Worm (Caenorhabditis elegans) whole organism, young adult: ENCODE results near the gene srh-181.

ENCODE experiments used
- F10E7.11 ChIP-seq: sonication (generic microtip); optimal IDR thresholded peaks from 2 replicates; lab custom pipeline; 2017; ENCODE audit warnings: mild to moderate bottlenecking, missing genetic modification characterization, moderate library complexity, missing compliant biosample characterization
- F22D6.2 ChIP-seq: sonication (generic microtip); optimal IDR thresholded peaks from 2 replicates; lab custom pipeline; 2016; ENCODE audit warnings: mild to moderate bottlenecking, missing genetic modification characterization, missing compliant biosample characterization
- F23B12.7 ChIP-seq: sonication (generic microtip); optimal IDR thresholded peaks from 2 replicates; lab custom pipeline; 2017; ENCODE audit warnings: missing genetic modification characterization, mild to moderate bottlenecking, missing compliant biosample characterization, antibody characterized with exemption, moderate library complexity; ENCODE audit not compliant: insufficient read depth
- F57C9.4 ChIP-seq: sonication (generic microtip); optimal IDR thresholded peaks from 2 replicates; lab custom pipeline; 2017; ENCODE audit warnings: mild to moderate bottlenecking, missing genetic modification characterization, missing compliant biosample characterization
- T26A5.8 ChIP-seq: sonication (generic microtip); optimal IDR thresholded peaks from 2 replicates; lab custom pipeline; 2016; ENCODE audit warnings: missing genetic modification characterization, missing compliant biosample characterization
- Y56A3A.18 ChIP-seq: fragments of 200-800 bp; sonication (Bioruptor generic); IDR thresholded peaks from 2 replicates; pipeline ENCODE4 v1.3.6; 2022; ENCODE audit warnings: missing genetic modification reagents, missing genetic modification characterization, missing compliant biosample characterization
- ama-1 ChIP-seq, 3 experiments: fragments of 150-350 bp in 1 of 3; sonication (generic microtip) in 2 of 3; optimal IDR thresholded peaks; 2 replicates each; lab custom pipeline; 2014 to 2018; ENCODE audit warnings: missing biosample characterization in 2 of 3, missing genetic modification characterization in 2 of 3, missing genetic modification reagents in 2 of 3
- athp-1 ChIP-seq: sonication (generic microtip); optimal IDR thresholded peaks from 2 replicates; lab custom pipeline; 2017; ENCODE audit warnings: mild to moderate bottlenecking, missing genetic modification characterization, missing compliant biosample characterization
- attf-3 ChIP-seq: fragments of 200-800 bp; sonication (Bioruptor generic); conservative IDR thresholded peaks from 2 replicates; pipeline ENCODE4 v1.3.6; 2022; ENCODE audit warnings: missing genetic modification reagents, missing genetic modification characterization, missing compliant biosample characterization
- attf-6 ChIP-seq: fragments of 200-800 bp; sonication (Bioruptor generic); IDR thresholded peaks from 2 replicates; pipeline ENCODE4 v1.3.6; 2022; ENCODE audit warnings: missing genetic modification reagents, missing genetic modification characterization, missing compliant biosample characterization
- bed-1 ChIP-seq: fragments of 200-800 bp; sonication (Bioruptor generic); IDR thresholded peaks from 2 replicates; pipeline ENCODE4 v1.3.6; 2022; ENCODE audit warnings: missing genetic modification reagents, missing genetic modification characterization, missing compliant biosample characterization
- ceh-100 ChIP-seq: fragments of 200-800 bp; sonication (Bioruptor generic); IDR thresholded peaks from 2 replicates; pipeline ENCODE4 v1.3.6; 2022; ENCODE audit warnings: missing genetic modification reagents, missing genetic modification characterization, missing compliant biosample characterization
- ceh-27 ChIP-seq: fragments of 200-800 bp; sonication (Bioruptor generic); optimal IDR thresholded peaks from 2 replicates; lab custom pipeline; 2018; ENCODE audit warnings: mild to moderate bottlenecking, missing genetic modification characterization, moderate library complexity, missing compliant biosample characterization
- ceh-58 ChIP-seq: fragments of 200-800 bp; sonication (Bioruptor generic); IDR thresholded peaks from 2 replicates; pipeline ENCODE4 v1.3.6; 2022; ENCODE audit warnings: missing genetic modification characterization, missing compliant biosample characterization
- die-1 ChIP-seq: sonication (generic microtip); optimal IDR thresholded peaks from 2 replicates; lab custom pipeline; 2016; ENCODE audit warnings: missing genotype, mild to moderate bottlenecking, missing genetic modification characterization, missing compliant biosample characterization
- dox-1 ChIP-seq: fragments of 200-800 bp; sonication (Bioruptor generic); IDR thresholded peaks from 2 replicates; pipeline ENCODE4 v1.3.6; 2022; ENCODE audit warnings: missing genetic modification reagents, missing genetic modification characterization, missing compliant biosample characterization
- dpff-1 ChIP-seq: sonication (generic microtip); optimal IDR thresholded peaks from 2 replicates; lab custom pipeline; 2017; ENCODE audit warnings: mild to moderate bottlenecking, missing genetic modification characterization, missing compliant biosample characterization
- dpl-1 ChIP-seq: fragments of 150-350 bp; optimal IDR thresholded peaks from 2 replicates; lab custom pipeline; 2014; ENCODE audit warnings: missing biosample characterization, missing genetic modification reagents, missing genetic modification characterization
- egl-44 ChIP-seq: fragments of 200-800 bp; sonication (Bioruptor generic); IDR thresholded peaks from 2 replicates; pipeline ENCODE4 v1.3.6; 2022; ENCODE audit warnings: missing genetic modification reagents, missing genetic modification characterization, missing compliant biosample characterization
- egrh-3 ChIP-seq: fragments of 200-800 bp; sonication (Bioruptor generic); IDR thresholded peaks from 2 replicates; pipeline ENCODE4 v1.3.6; 2022; ENCODE audit warnings: missing genetic modification reagents, missing genetic modification characterization, missing compliant biosample characterization
- him-1 ChIP-seq: sonication (generic microtip); optimal IDR thresholded peaks from 2 replicates; lab custom pipeline; 2016; ENCODE audit warnings: missing genotype, missing genetic modification reagents, missing genetic modification characterization, missing compliant biosample characterization
- lin-26 ChIP-seq: fragments of 200-800 bp; sonication (Bioruptor generic); IDR thresholded peaks from 2 replicates; pipeline ENCODE4 v1.3.6; 2022; ENCODE audit warnings: missing genetic modification reagents, missing genetic modification characterization, missing compliant biosample characterization
- lin-35 ChIP-seq, 3 experiments: fragments of 150-350 bp in 2 of 3; sonication (generic microtip) in 1 of 3; optimal IDR thresholded peaks; 2 replicates each; lab custom pipeline; 2014 to 2018; ENCODE audit warnings: missing biosample characterization in 3 of 3, missing genetic modification characterization in 3 of 3, missing genetic modification reagents in 3 of 3
- madf-3 ChIP-seq: fragments of 200-800 bp; sonication (Bioruptor generic); IDR thresholded peaks from 2 replicates; pipeline ENCODE4 v1.3.6; 2022; ENCODE audit warnings: missing genetic modification reagents, missing genetic modification characterization, missing compliant biosample characterization
- madf-6 ChIP-seq: fragments of 200-800 bp; sonication (Bioruptor generic); IDR thresholded peaks from 2 replicates; pipeline ENCODE4 v1.3.6; 2022; ENCODE audit warnings: missing genetic modification reagents, missing genetic modification characterization, missing compliant biosample characterization
- mcd-1 ChIP-seq: fragments of 200-800 bp; sonication (Bioruptor generic); IDR thresholded peaks from 2 replicates; pipeline ENCODE4 v1.3.6; 2022; ENCODE audit warnings: missing genetic modification reagents, missing genetic modification characterization, missing compliant biosample characterization
- mes-4 ChIP-seq: sonication (generic microtip); optimal IDR thresholded peaks from 2 replicates; lab custom pipeline; 2016; ENCODE audit warnings: missing genotype, missing genetic modification characterization, missing compliant biosample characterization
- nfya-1 ChIP-seq: sonication (generic microtip); optimal IDR thresholded peaks from 2 replicates; lab custom pipeline; 2017; ENCODE audit warnings: antibody characterized with exemption, missing compliant biosample characterization, missing genetic modification characterization, borderline replicate concordance; ENCODE audit not compliant: insufficient read depth
- nfya-2 ChIP-seq: fragments of 200-800 bp; sonication (Bioruptor generic); IDR thresholded peaks from 2 replicates; pipeline ENCODE4 v1.3.6; 2022; ENCODE audit warnings: missing genetic modification reagents, missing genetic modification characterization, missing compliant biosample characterization
- nfyb-1 ChIP-seq: fragments of 200-800 bp; sonication (Bioruptor generic); IDR thresholded peaks from 2 replicates; pipeline ENCODE4 v1.3.6; 2022; ENCODE audit warnings: missing genetic modification reagents, missing genetic modification characterization, missing compliant biosample characterization
- nhr-179 ChIP-seq: sonication (generic microtip); optimal IDR thresholded peaks from 2 replicates; lab custom pipeline; 2016; ENCODE audit warnings: mild to moderate bottlenecking, missing genetic modification characterization, missing compliant biosample characterization
- pbrm-1 ChIP-seq: fragments of 200-800 bp; sonication (Bioruptor generic); IDR thresholded peaks from 2 replicates; pipeline ENCODE4 v1.3.6; 2022; ENCODE audit warnings: missing genetic modification reagents, missing genetic modification characterization, missing compliant biosample characterization
- rec-8 ChIP-seq, 2 experiments: sonication (generic microtip); optimal IDR thresholded peaks; 2 replicates each; lab custom pipeline; 2016; ENCODE audit warnings: mild to moderate bottlenecking in 2 of 2, missing genetic modification characterization in 2 of 2, missing genetic modification reagents in 2 of 2, missing genotype in 2 of 2, missing biosample characterization in 1 of 2, missing compliant biosample characterization in 1 of 2, moderate library complexity in 1 of 2
- tbp1 ChIP-seq: fragments of 200-800 bp; sonication (Bioruptor generic); optimal IDR thresholded peaks from 2 replicates; lab custom pipeline; 2018; ENCODE audit warnings: mild to moderate bottlenecking, missing genetic modification characterization, missing compliant biosample characterization
- unc-62 ChIP-seq: fragments of 150-350 bp; optimal IDR thresholded peaks from 2 replicates; lab custom pipeline; 2014; ENCODE audit warnings: missing biosample characterization, missing genetic modification reagents, missing genetic modification characterization
- zfh-2 ChIP-seq: fragments of 200-800 bp; sonication (Bioruptor generic); conservative IDR thresholded peaks from 2 replicates; pipeline ENCODE4 v1.3.6; 2022; ENCODE audit warnings: missing genetic modification reagents, missing genetic modification characterization, missing compliant biosample characterization
- zim-3 ChIP-seq: sonication (generic microtip); optimal IDR thresholded peaks from 2 replicates; lab custom pipeline; 2017; ENCODE audit warnings: mild to moderate bottlenecking, missing genetic modification characterization, moderate library complexity, missing compliant biosample characterization
- ztf-18 ChIP-seq: sonication (generic microtip); optimal IDR thresholded peaks from 2 replicates; lab custom pipeline; 2016; ENCODE audit warnings: missing genotype, mild to moderate bottlenecking, missing genetic modification characterization, missing compliant biosample characterization
- ztf-25 ChIP-seq: fragments of 200-800 bp; sonication (Bioruptor generic); IDR thresholded peaks from 2 replicates; pipeline ENCODE4 v1.3.6; 2022; ENCODE audit warnings: missing genetic modification reagents, missing genetic modification characterization, missing compliant biosample characterization

The srh-181 gene

DNA sequence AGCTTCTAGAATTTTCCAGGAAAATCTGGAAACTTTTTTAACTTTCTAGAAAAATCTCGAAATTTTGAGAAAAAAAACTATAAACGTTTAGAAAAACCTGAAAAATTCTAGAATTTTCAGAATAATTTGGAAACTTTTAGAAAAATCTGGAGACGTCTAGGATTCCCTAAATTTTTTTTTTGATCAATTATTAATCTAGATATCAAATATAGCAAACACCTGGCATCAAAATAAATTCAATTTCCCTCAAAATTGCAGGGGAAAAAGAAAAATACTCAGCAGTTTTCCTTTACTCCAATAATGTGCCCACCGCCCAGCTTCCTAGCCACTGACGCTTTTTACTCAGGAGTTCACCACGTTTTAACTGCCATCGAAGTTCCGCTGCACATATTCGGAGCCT lies at the start of gene srh-181:
Gene srh-181 (plus strand): TSS at position 301 of the 400 bp plus-strand sequence.
- TF ChIP-seq attf-6 (no peak), ceh-58 (GFP tag; lab: Robert Waterston, UW) (no peak)

DNA sequence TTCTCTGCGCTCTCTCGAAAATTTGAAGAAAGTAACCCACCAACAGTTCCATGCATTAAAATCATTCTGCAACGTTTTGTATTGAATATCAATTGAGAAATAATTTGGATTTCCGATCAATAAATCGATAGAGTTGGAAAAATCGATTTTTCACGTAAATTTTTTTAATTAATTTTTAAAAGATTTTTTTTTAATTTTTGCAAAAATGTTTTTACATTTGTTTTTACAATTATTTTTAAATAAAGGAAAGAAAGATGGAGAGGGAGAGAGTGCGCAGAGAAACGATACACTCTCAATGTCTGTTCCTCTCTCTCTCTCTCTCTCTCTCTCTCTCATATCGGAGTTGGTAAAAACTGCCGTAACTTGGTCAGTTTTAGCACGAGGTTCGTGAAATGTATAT lies 48.8 kb upstream of the srh-181 start, which contains the start of gene ZK262.19:
Gene ZK262.19 (minus strand): TSS at position 101 of the 400 bp plus-strand sequence.
- no peak for TF ChIP-seq tbp1 (GFP tag; lab: Kevin White, UChicago)
- no peak for TF ChIP-seq ceh-27 (GFP tag; lab: Kevin White, UChicago)
- no peak for TF ChIP-seq him-1 (tag; lab: Kevin White, UChicago)
- TF ChIP-seq F57C9.4 (tag; lab: Kevin White, UChicago), result no peak
- TF ChIP-seq lin-26 (GFP tag; lab: Robert Waterston, UW), result no peak
- no peak for TF ChIP-seq unc-62 (GFP tag; lab: Kevin White, UChicago)
- no peak for TF ChIP-seq rec-8 (tag; optimal IDR thresholded peaks at IDR 0.05; lab: Kevin White, UChicago)
- TF ChIP-seq ztf-18, result no peak
- TF ChIP-seq dpff-1 (tag; lab: Kevin White, UChicago), result no peak
- no peak for TF ChIP-seq madf-3
- TF ChIP-seq lin-35 (GFP tag; optimal IDR thresholded peaks at IDR 0.05; lab: Kevin White, UChicago), result no peak

DNA sequence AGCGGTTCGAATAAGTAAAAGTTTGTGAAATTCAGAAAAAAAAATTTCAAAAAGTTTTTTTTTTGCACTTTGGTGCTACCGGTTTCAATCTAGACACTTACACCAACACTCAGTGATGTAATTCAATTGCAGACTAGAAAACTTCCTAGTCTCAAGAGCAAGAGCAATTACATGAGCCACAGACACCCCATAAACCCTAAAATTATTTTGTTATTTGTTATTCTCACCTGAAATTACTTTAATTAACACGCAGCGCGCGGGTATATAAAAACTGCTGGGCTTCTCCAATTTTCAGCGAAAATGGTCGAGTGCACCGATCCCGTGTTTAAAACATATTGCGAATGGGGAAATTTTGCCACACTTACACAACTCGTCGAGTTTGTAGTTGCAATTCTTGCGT lies 48.0 kb upstream of the srh-181 start, which contains the start of gene srw-83:
Gene srw-83 (plus strand): TSS at position 301 of the 400 bp plus-strand sequence.
- TF ChIP-seq zim-3 (tag; lab: Kevin White, UChicago) (no peak), ama-1 (optimal IDR thresholded peaks at IDR 0.05; lab: Kevin White, UChicago) (no peak), ama-1 (GFP tag; optimal IDR thresholded peaks at IDR 0.05; lab: Kevin White, UChicago) (no peak), athp-1 (tag; lab: Kevin White, UChicago) (no peak), pbrm-1 (no peak), zfh-2 (GFP tag; lab: Robert Waterston, UW) (no peak), ceh-100 (GFP tag; lab: Robert Waterston, UW) (no peak), mes-4 (tag; lab: Kevin White, UChicago) (no peak), nfyb-1 (GFP tag; lab: Robert Waterston, UW) (no peak), egl-44 (GFP tag; lab: Robert Waterston, UW) (no peak), dpl-1 (GFP tag; lab: Kevin White, UChicago) (no peak), bed-1 (GFP tag; lab: Robert Waterston, UW) (no peak), attf-3 (GFP tag; lab: Robert Waterston, UW) (no peak), F10E7.11 (no peak), Y56A3A.18 (GFP tag; lab: Robert Waterston, UW) (no peak), F23B12.7 (no peak), die-1 (tag; lab: Kevin White, UChicago) (no peak), nfya-2 (no peak), ztf-25 (GFP tag; lab: Robert Waterston, UW) (no peak)

DNA sequence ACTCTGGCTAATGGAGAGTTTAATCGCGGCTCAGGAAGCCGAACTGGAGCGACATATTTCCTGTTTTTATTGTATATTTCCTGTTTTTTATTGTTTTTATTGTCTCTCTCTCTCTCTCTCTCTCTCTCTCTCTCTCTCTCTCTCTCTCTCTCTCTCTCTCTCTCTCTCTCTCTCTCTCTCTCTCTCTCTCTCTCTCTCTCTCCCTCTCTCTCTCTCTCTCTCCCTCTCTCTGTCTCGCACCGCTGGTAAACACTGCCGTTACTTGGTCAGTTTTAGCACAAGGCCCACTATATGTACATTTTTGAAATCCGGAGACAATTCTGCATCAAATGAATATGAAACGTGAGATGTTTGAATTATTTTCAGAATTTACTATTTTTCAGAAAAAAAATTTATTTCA lies 43.5 kb upstream of the srh-181 start:
- no peak for TF ChIP-seq madf-6
- TF ChIP-seq mcd-1 (GFP tag; lab: Robert Waterston, UW), result 0 out of 2 replicates have a peak, but pooled peaks have one; percentile 12
- no peak for TF ChIP-seq mes-4 (tag; lab: Kevin White, UChicago)
- peak; percentile 81 for TF ChIP-seq egrh-3 (GFP tag; lab: Robert Waterston, UW)
- no peak for TF ChIP-seq F22D6.2
- no peak for TF ChIP-seq T26A5.8 (tag; lab: Kevin White, UChicago)
- no peak for TF ChIP-seq nhr-179 (tag; lab: Kevin White, UChicago)
- no peak for TF ChIP-seq nfya-1
- no peak for TF ChIP-seq dox-1 (GFP tag; lab: Robert Waterston, UW)
